Fruit fly (Drosophila melanogaster): ENCODE data around the gene plh.
A peak's percentile ranks its signal among the peaks of the same experiment; 100 is the strongest.

plh gene

dm6 chr3R:5023514-5024397 is 12.9 kb upstream of the plh start (continued):
- TF ChIP-seq CG18262 (tag; optimal IDR thresholded peaks at IDR 0.05) = peak; percentile 4
- TF ChIP-seq pho (GFP tag; optimal IDR thresholded peaks at IDR 0.05) = no peak
- TF ChIP-seq z (GFP tag; IDR thresholded peaks at IDR 0.05) = 0 out of 3 replicates have a peak, but pooled peaks have one; percentile 20
- TF ChIP-seq cas (GFP tag; IDR thresholded peaks at IDR 0.05) = no peak
- no peak for TF ChIP-seq HmgZ (tag; optimal IDR thresholded peaks at IDR 0.05)
- TF ChIP-seq jumu (GFP tag; optimal IDR thresholded peaks at IDR 0.05) = no peak
- no peak for TF ChIP-seq CG17385 (GFP tag; optimal IDR thresholded peaks at IDR 0.05)
- no peak for TF ChIP-seq CG10654 (GFP tag; optimal IDR thresholded peaks at IDR 0.05)
- TF ChIP-seq CG10147 (GFP tag; optimal IDR thresholded peaks at IDR 0.05) = no peak
- TF ChIP-seq CG16863 (GFP tag; optimal IDR thresholded peaks at IDR 0.05) = no peak
- TF ChIP-seq CG9817 (tag; optimal IDR thresholded peaks at IDR 0.05) = no peak
- no peak for TF ChIP-seq fd102C (GFP tag; optimal IDR thresholded peaks at IDR 0.05)
- TF ChIP-seq CG10431 (GFP tag; optimal IDR thresholded peaks at IDR 0.05) = no peak
- TF ChIP-seq Dad (GFP tag; optimal IDR thresholded peaks at IDR 0.05) = no peak
- no peak for TF ChIP-seq chm (GFP tag; IDR thresholded peaks at IDR 0.05)
- TF ChIP-seq row (GFP tag; IDR thresholded peaks at IDR 0.05) = 0 out of 3 replicates have a peak, but pooled peaks have one; percentile 30
- peak; percentile 45 for TF ChIP-seq oc (tag; optimal IDR thresholded peaks at IDR 0.05)
- no peak for TF ChIP-seq mam (GFP tag; optimal IDR thresholded peaks at IDR 0.05)
- no peak for TF ChIP-seq gcm (GFP tag; optimal IDR thresholded peaks at IDR 0.05)
- no peak for TF ChIP-seq CG12659 (GFP tag; optimal IDR thresholded peaks at IDR 0.05)
- TF ChIP-seq pros (GFP tag; optimal IDR thresholded peaks at IDR 0.05) = no peak
- no peak for TF ChIP-seq CG12391 (tag; optimal IDR thresholded peaks at IDR 0.05)
- TF ChIP-seq gce (GFP tag; IDR thresholded peaks at IDR 0.05) = no peak
- peak; percentile 23; the same call in 1 of the 2 replicates for TF ChIP-seq NFAT (GFP tag; IDR thresholded peaks at IDR 0.05)
- TF ChIP-seq run (tag; optimal IDR thresholded peaks at IDR 0.05) = no peak
- TF ChIP-seq br (optimal IDR thresholded peaks at IDR 0.05) = no peak
- no peak for TF ChIP-seq CG1602 (GFP tag; optimal IDR thresholded peaks at IDR 0.05)
- no peak for TF ChIP-seq Neu2 (GFP tag; optimal IDR thresholded peaks at IDR 0.05; ENCODE audit: borderline replicate concordance)
- TF ChIP-seq CG11247 (GFP tag; IDR thresholded peaks at IDR 0.05) = no peak
- TF ChIP-seq dati (GFP tag; IDR thresholded peaks at IDR 0.05) = no peak
- TF ChIP-seq stwl (tag; optimal IDR thresholded peaks at IDR 0.05) = no peak
- TF ChIP-seq Mrtf (GFP tag; IDR thresholded peaks at IDR 0.05) = no peak
- no peak for TF ChIP-seq CG33213 (GFP tag; optimal IDR thresholded peaks at IDR 0.05)
- no peak for TF ChIP-seq CG11398 (GFP tag; optimal IDR thresholded peaks at IDR 0.05)
- 0 out of 4 replicates have a peak, but pooled peaks have one; percentile 25 for TF ChIP-seq Gug (GFP tag; IDR thresholded peaks at IDR 0.05)
- peak; percentile 19 for TF ChIP-seq gem (tag; optimal IDR thresholded peaks at IDR 0.05)
- TF ChIP-seq zf30C (GFP tag; optimal IDR thresholded peaks at IDR 0.05) = peak; percentile 45
- TF ChIP-seq CG34376 (GFP tag; optimal IDR thresholded peaks at IDR 0.05) = no peak
- no peak for TF ChIP-seq CG8478 (optimal IDR thresholded peaks at IDR 0.05)
- TF ChIP-seq crc (GFP tag; optimal IDR thresholded peaks at IDR 0.05) = no peak
- TF ChIP-seq NC2α (GFP tag; optimal IDR thresholded peaks at IDR 0.05) = no peak
- no peak for TF ChIP-seq CG10267 (tag; optimal IDR thresholded peaks at IDR 0.05)
- TF ChIP-seq CG8924 (tag; optimal IDR thresholded peaks at IDR 0.05) = no peak
- TF ChIP-seq CG13894 (tag; optimal IDR thresholded peaks at IDR 0.05) = peak; percentile 38
- TF ChIP-seq CG12104 (GFP tag; optimal IDR thresholded peaks at IDR 0.05) = no peak
- no peak for TF ChIP-seq crp (GFP tag; optimal IDR thresholded peaks at IDR 0.05)
- no peak for TF ChIP-seq CG6765 (GFP tag; optimal IDR thresholded peaks at IDR 0.05)
- TF ChIP-seq crol (GFP tag; IDR thresholded peaks at IDR 0.05) = peak; percentile 81
- TF ChIP-seq wor (GFP tag; IDR thresholded peaks at IDR 0.05) = no peak
- no peak for TF ChIP-seq Nf-YB (GFP tag; optimal IDR thresholded peaks at IDR 0.05)
